Worm (Caenorhabditis elegans) whole organism, L1 larva: Measurements from ENCODE around the gene str-93.

ENCODE experiments used
- C04F5.9 ChIP-seq: sonication (generic microtip); optimal IDR thresholded peaks from 2 replicates; lab custom pipeline; 2016; ENCODE audit warnings: missing genetic modification characterization, missing compliant biosample characterization
- C16A3.4 ChIP-seq: fragments of 150-350 bp; optimal IDR thresholded peaks from 2 replicates; lab custom pipeline; 2014; ENCODE audit warnings: missing biosample characterization, missing genetic modification characterization
- F16B12.6 ChIP-seq: fragments of 150-350 bp; optimal IDR thresholded peaks from 2 replicates; lab custom pipeline; 2014; ENCODE audit warnings: missing biosample characterization, missing genetic modification characterization
- aha-1 ChIP-seq: fragments of 150-350 bp; optimal IDR thresholded peaks from 2 replicates; lab custom pipeline; 2014; ENCODE audit warnings: missing biosample characterization, missing genetic modification characterization
- alr-1 ChIP-seq: fragments of 200-800 bp; sonication (Bioruptor generic); optimal IDR thresholded peaks from 2 replicates; lab custom pipeline; 2018; ENCODE audit warnings: borderline replicate concordance, mild to moderate bottlenecking, missing genetic modification characterization, missing compliant biosample characterization
- blmp-1 ChIP-seq: fragments of 150-350 bp; optimal IDR thresholded peaks from 2 replicates; lab custom pipeline; 2014; ENCODE audit warnings: missing biosample characterization, missing genetic modification characterization
- ceh-63 ChIP-seq: fragments of 200-800 bp; sonication (Bioruptor generic); optimal IDR thresholded peaks from 2 replicates; lab custom pipeline; 2018; ENCODE audit warnings: mild to moderate bottlenecking, missing genetic modification characterization, missing compliant biosample characterization
- ceh-88 ChIP-seq: fragments of 200-800 bp; sonication (Bioruptor generic); IDR thresholded peaks from 2 replicates; pipeline ENCODE4 v1.3.6; 2022; ENCODE audit warnings: missing genetic modification characterization, missing compliant biosample characterization
- ces-1 ChIP-seq: fragments of 150-350 bp; optimal IDR thresholded peaks from 2 replicates; lab custom pipeline; 2014; ENCODE audit warnings: missing biosample characterization, missing genetic modification reagents, missing genetic modification characterization
- egl-13 ChIP-seq: sonication (generic microtip); optimal IDR thresholded peaks from 2 replicates; lab custom pipeline; 2016; ENCODE audit warnings: missing genotype, missing genetic modification reagents, missing genetic modification characterization, missing compliant biosample characterization
- elt-2 ChIP-seq: sonication (generic microtip); optimal IDR thresholded peaks from 2 replicates; lab custom pipeline; 2016; ENCODE audit warnings: missing genetic modification characterization, mild to moderate bottlenecking, inconsistent platforms, missing compliant biosample characterization, missing genetic modification reagents
- elt-3 ChIP-seq, 6 experiments: fragments of 150-350 bp in 1 of 6; sonication (generic microtip); optimal IDR thresholded peaks; 2 replicates each; lab custom pipeline; 2017 to 2018; ENCODE audit warnings: missing biosample characterization in 6 of 6, missing genetic modification characterization in 6 of 6, inconsistent platforms in 1 of 6
- ets-5 ChIP-seq: fragments of 200-800 bp; sonication (Bioruptor generic); IDR thresholded peaks from 2 replicates; pipeline ENCODE4 v1.3.6; 2022; ENCODE audit warnings: missing genetic modification characterization, missing compliant biosample characterization
- fkh-10 ChIP-seq: sonication (generic microtip); optimal IDR thresholded peaks from 2 replicates; lab custom pipeline; 2017; ENCODE audit warnings: missing biosample characterization, missing genetic modification reagents, missing genetic modification characterization
- fos-1 ChIP-seq: fragments of 150-350 bp; optimal IDR thresholded peaks from 2 replicates; lab custom pipeline; 2014; ENCODE audit warnings: missing biosample characterization, missing genetic modification characterization
- hlh-17 ChIP-seq: fragments of 200-800 bp; sonication (Bioruptor generic); optimal IDR thresholded peaks from 2 replicates; lab custom pipeline; 2018; ENCODE audit warnings: missing genetic modification characterization, mild to moderate bottlenecking, missing compliant biosample characterization, moderate library complexity, borderline replicate concordance
- jun-1 ChIP-seq: fragments of 150-350 bp; optimal IDR thresholded peaks from 2 replicates; lab custom pipeline; 2014; ENCODE audit warnings: missing biosample characterization, missing genetic modification reagents, missing genetic modification characterization
- lin-13 ChIP-seq: fragments of 150-350 bp; optimal IDR thresholded peaks from 2 replicates; lab custom pipeline; 2014; ENCODE audit warnings: missing biosample characterization, missing genetic modification reagents, missing genetic modification characterization
- lin-15B ChIP-seq: fragments of 150-350 bp; sonication (generic microtip); optimal IDR thresholded peaks from 3 replicates; lab custom pipeline; 2014; ENCODE audit warnings: missing biosample characterization, missing genetic modification characterization
- lsy-2 ChIP-seq, 2 experiments: fragments of 150-350 bp; optimal IDR thresholded peaks; 2 replicates each; lab custom pipeline; 2014; ENCODE audit warnings: missing biosample characterization in 2 of 2, missing genetic modification characterization in 2 of 2
- mab-9 ChIP-seq: fragments of 200-800 bp; sonication (Bioruptor generic); IDR thresholded peaks from 2 replicates; pipeline ENCODE4 v1.3.6; 2022; ENCODE audit warnings: missing genetic modification reagents, missing genetic modification characterization, missing compliant biosample characterization
- mdl-1 ChIP-seq, 2 experiments: fragments of 150-350 bp; optimal IDR thresholded peaks; 2 replicates each; lab custom pipeline; 2014 to 2017; ENCODE audit warnings: missing biosample characterization in 2 of 2, missing genetic modification characterization in 2 of 2, inconsistent platforms in 1 of 2
- mef-2 ChIP-seq: fragments of 150-350 bp; optimal IDR thresholded peaks from 2 replicates; lab custom pipeline; 2014; ENCODE audit warnings: missing biosample characterization, missing genetic modification characterization
- nhr-12 ChIP-seq: sonication (generic microtip); optimal IDR thresholded peaks from 2 replicates; lab custom pipeline; 2017; ENCODE audit warnings: missing biosample characterization, missing genetic modification characterization
- nhr-237 ChIP-seq: fragments of 150-350 bp; optimal IDR thresholded peaks from 2 replicates; lab custom pipeline; 2014; ENCODE audit warnings: missing biosample characterization, missing genetic modification characterization
- nhr-47 ChIP-seq: sonication (generic microtip); optimal IDR thresholded peaks from 2 replicates; lab custom pipeline; 2016; ENCODE audit warnings: mild to moderate bottlenecking, missing genetic modification characterization, moderate library complexity, missing compliant biosample characterization
- nhr-76 ChIP-seq: sonication (generic microtip); optimal IDR thresholded peaks from 2 replicates; lab custom pipeline; 2017; ENCODE audit warnings: missing biosample characterization, missing genetic modification characterization
- nhr-77 ChIP-seq: fragments of 150-350 bp; optimal IDR thresholded peaks from 2 replicates; lab custom pipeline; 2014; ENCODE audit warnings: missing biosample characterization, missing genetic modification characterization
- nhr-85 ChIP-seq: sonication (generic microtip); peaks from one replicate; lab custom pipeline; 2016; ENCODE audit warnings: missing genetic modification characterization, inconsistent platforms, missing compliant biosample characterization
- pag-3 ChIP-seq: sonication (generic microtip); optimal IDR thresholded peaks from 2 replicates; lab custom pipeline; 2017; ENCODE audit warnings: missing genetic modification characterization, mild to moderate bottlenecking, missing compliant biosample characterization, antibody characterized with exemption, borderline replicate concordance; ENCODE audit not compliant: insufficient read depth
- pqm-1 ChIP-seq: sonication (generic microtip); optimal IDR thresholded peaks from 3 replicates; lab custom pipeline; 2017; ENCODE audit warnings: missing biosample characterization, missing genetic modification characterization
- rnt-1 ChIP-seq: sonication (generic microtip); optimal IDR thresholded peaks from 2 replicates; lab custom pipeline; 2016; ENCODE audit warnings: mild to moderate bottlenecking, missing genetic modification characterization, moderate library complexity, missing compliant biosample characterization
- skn-1 ChIP-seq: fragments of 150-350 bp; optimal IDR thresholded peaks from 2 replicates; lab custom pipeline; 2014; ENCODE audit warnings: missing biosample characterization, missing genetic modification characterization
- snpc-4 ChIP-seq: fragments of 150-350 bp; optimal IDR thresholded peaks from 2 replicates; lab custom pipeline; 2014; ENCODE audit warnings: missing biosample characterization, missing genetic modification characterization
- snu-23 ChIP-seq: sonication (generic microtip); optimal IDR thresholded peaks from 2 replicates; lab custom pipeline; 2016; ENCODE audit warnings: missing genetic modification characterization, missing compliant biosample characterization
- sox-4 ChIP-seq: sonication (generic microtip); optimal IDR thresholded peaks from 2 replicates; lab custom pipeline; 2016; ENCODE audit warnings: missing genetic modification characterization, missing compliant biosample characterization
- tlp-1 ChIP-seq: fragments of 150-350 bp; optimal IDR thresholded peaks from 2 replicates; lab custom pipeline; 2014; ENCODE audit warnings: missing biosample characterization, missing genetic modification characterization
- unc-62 ChIP-seq: fragments of 150-350 bp; optimal IDR thresholded peaks from 2 replicates; lab custom pipeline; 2014; ENCODE audit warnings: missing biosample characterization, missing genetic modification reagents, missing genetic modification characterization
- unc-98 ChIP-seq: fragments of 200-800 bp; sonication (Bioruptor generic); IDR thresholded peaks from 2 replicates; pipeline ENCODE4 v1.3.6; 2022; ENCODE audit warnings: missing genetic modification characterization, missing compliant biosample characterization
- xbp-1 ChIP-seq: sonication (generic microtip); optimal IDR thresholded peaks from 2 replicates; lab custom pipeline; 2016; ENCODE audit warnings: missing genetic modification characterization, missing compliant biosample characterization
- zag-1 ChIP-seq: fragments of 150-350 bp; optimal IDR thresholded peaks from 2 replicates; lab custom pipeline; 2014; ENCODE audit warnings: missing biosample characterization, missing genetic modification characterization
- zip-4 ChIP-seq: fragments of 200-800 bp; sonication (Bioruptor generic); optimal IDR thresholded peaks from 2 replicates; lab custom pipeline; 2018; ENCODE audit warnings: mild to moderate bottlenecking, missing genetic modification characterization, moderate library complexity, missing compliant biosample characterization
- ztf-11 ChIP-seq, 2 experiments: sonication (generic microtip); optimal IDR thresholded peaks; 2 replicates each; lab custom pipeline; 2016 to 2017; ENCODE audit warnings: missing genetic modification characterization in 2 of 2, missing biosample characterization in 1 of 2, missing compliant biosample characterization in 1 of 2
- ztf-4 ChIP-seq: fragments of 150-350 bp; optimal IDR thresholded peaks from 2 replicates; lab custom pipeline; 2014; ENCODE audit warnings: missing biosample characterization, missing genetic modification characterization

str-93 gene

DNA sequence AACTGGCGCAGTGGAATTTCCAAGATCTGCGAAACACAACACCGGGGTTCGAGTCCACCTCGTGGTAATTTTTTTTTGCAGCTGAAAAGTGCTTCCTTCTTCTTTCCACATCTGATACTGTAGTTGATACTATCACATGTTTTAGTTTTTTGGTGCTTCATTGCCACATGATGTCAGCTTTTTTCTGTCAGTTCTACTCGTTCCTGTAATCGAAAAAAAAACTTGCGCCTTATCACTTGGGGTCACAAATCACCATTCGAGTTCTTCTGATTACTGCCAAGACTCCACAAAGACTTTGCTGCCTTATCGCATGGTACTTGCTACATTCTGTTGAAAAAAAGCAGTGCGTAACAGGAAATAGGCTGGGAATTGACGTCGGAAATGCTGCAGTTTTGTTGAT lies 48.5 kb upstream of the str-93 start (continued):
- TF ChIP-seq xbp-1 (tag; lab: Kevin White, UChicago) (no peak), C16A3.4 (tag; lab: Kevin White, UChicago) (no peak), C04F5.9 (tag; lab: Kevin White, UChicago) (no peak), ceh-63 (no peak), F16B12.6 (tag; lab: Kevin White, UChicago) (no peak), mab-9 (GFP tag; lab: Robert Waterston, UW) (no peak), skn-1 (no peak), lin-13 (GFP tag; lab: Kevin White, UChicago) (no peak), nhr-47 (no peak), ceh-88 (GFP tag; lab: Robert Waterston, UW) (no peak)

DNA sequence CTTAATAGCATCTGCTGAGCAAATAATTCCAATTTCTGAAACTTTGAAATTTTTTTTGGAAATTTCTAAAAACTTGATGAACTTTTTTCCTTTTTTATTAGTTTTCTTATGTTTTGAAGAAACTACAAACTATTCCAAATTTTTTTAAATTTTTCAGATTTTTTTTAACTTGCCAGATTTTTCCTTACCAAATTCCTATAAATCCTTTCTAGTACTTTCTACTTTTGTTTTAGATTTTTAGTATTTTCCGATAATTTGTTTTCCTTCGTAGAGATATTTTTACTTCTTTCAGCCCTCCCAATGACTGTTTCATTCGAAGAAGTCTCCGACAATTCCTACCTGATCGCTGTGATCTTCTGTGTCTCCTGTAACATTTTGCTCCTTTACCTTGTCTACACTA lies 45.4 kb upstream of the str-93 start, which contains the start of gene str-77:
str-77 (plus strand) TSS at position 301 of the 400 bp plus-strand sequence.
- no peak for TF ChIP-seq pag-3
- TF ChIP-seq tlp-1 (tag; lab: Kevin White, UChicago) = no peak
- no peak for TF ChIP-seq nhr-12
- TF ChIP-seq sox-4 = no peak
- TF ChIP-seq C16A3.4 (tag; lab: Kevin White, UChicago) = no peak
- TF ChIP-seq fos-1 (tag; lab: Kevin White, UChicago) = no peak
- TF ChIP-seq lsy-2 (tag; optimal IDR thresholded peaks at IDR 0.05; lab: Kevin White, UChicago) = no peak
- no peak for TF ChIP-seq hlh-17 (GFP tag; lab: Kevin White, UChicago)
- TF ChIP-seq zip-4 (GFP tag; lab: Kevin White, UChicago) = no peak

DNA sequence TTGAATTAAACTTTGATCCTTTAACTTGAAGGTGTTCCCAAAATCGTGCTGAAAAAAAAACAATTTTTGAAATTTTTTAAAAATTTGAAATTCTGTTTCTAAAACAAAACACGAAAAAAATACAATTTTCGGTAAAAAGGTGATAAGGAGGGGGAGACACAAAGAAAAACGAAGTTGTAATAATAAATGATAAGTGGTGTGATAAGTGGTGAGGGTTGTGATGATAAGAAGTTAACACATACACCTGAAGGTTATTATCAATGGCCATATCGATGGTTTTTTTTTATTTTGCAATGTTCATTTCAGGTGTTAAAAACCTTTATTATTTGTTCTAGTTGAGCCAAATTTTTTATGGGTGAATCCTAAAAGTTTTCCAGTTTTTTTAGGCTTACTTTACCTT lies 41.1 kb upstream of the str-93 start, which contains the start of gene twk-33:
twk-33 (minus strand) TSS at position 48 of the 400 bp plus-strand sequence.
- TF ChIP-seq C16A3.4 (tag; lab: Kevin White, UChicago) = no peak
- TF ChIP-seq elt-2 = peak; percentile 96
- no peak for TF ChIP-seq unc-98 (GFP tag; lab: Robert Waterston, UW)
- TF ChIP-seq unc-62 = no peak
- no peak for TF ChIP-seq ces-1 (GFP tag; lab: Kevin White, UChicago)
- TF ChIP-seq blmp-1 (tag; lab: Kevin White, UChicago) = no peak
- no peak for TF ChIP-seq fkh-10 (GFP tag; lab: Kevin White, UChicago)
- TF ChIP-seq nhr-76 = no peak
- TF ChIP-seq egl-13 (tag; lab: Kevin White, UChicago) = no peak
- TF ChIP-seq lin-13 (GFP tag; lab: Kevin White, UChicago) = no peak
- peak; percentile 40 for TF ChIP-seq tlp-1 (tag; lab: Kevin White, UChicago)
- TF ChIP-seq ets-5 (GFP tag; lab: Robert Waterston, UW) = no peak
- TF ChIP-seq lsy-2 (tag; optimal IDR thresholded peaks at IDR 0.05; lab: Kevin White, UChicago) = no peak
- TF ChIP-seq elt-3 (tag; optimal IDR thresholded peaks at IDR 0.05; lab: Kevin White, UChicago) = peak in 1 of 6 experiments; percentile 63
- no peak for TF ChIP-seq mef-2 (tag; lab: Kevin White, UChicago)
- no peak for TF ChIP-seq zag-1 (tag; lab: Kevin White, UChicago)
- peak; percentile 95 for TF ChIP-seq pqm-1
- no peak for TF ChIP-seq ztf-11 (tag; optimal IDR thresholded peaks at IDR 0.05; lab: Kevin White, UChicago)
- TF ChIP-seq mdl-1 (tag; optimal IDR thresholded peaks at IDR 0.05; lab: Kevin White, UChicago) = no peak
- TF ChIP-seq jun-1 (tag; lab: Kevin White, UChicago) = peak; percentile 49
- TF ChIP-seq nhr-12 = no peak

DNA sequence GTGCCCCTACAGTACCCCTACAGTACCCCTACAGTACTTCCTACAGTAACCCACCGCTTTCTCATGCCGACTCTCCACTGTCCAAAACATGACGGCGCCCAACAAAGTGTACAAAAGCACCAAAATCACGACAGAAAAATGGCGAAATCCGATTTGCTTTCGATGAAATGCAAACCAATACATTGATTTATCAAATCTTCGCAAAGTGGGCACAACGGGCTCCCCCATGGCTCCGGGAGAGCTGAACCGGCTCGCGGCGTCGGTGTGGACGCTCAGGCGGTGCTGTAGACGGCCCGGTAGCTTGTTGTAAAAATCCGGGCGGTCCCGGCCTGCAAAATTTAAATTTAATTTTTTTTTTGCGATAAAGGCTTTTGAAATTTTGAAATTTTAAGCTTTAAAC lies 39.1 kb upstream of the str-93 start:
- TF ChIP-seq jun-1 (tag; lab: Kevin White, UChicago) (no peak), ztf-4 (tag; lab: Kevin White, UChicago) (no peak), skn-1 (no peak), nhr-85 (tag; lab: Kevin White, UChicago) (no peak), snpc-4 (tag; lab: Kevin White, UChicago) (no peak), rnt-1 (no peak), nhr-77 (tag; lab: Kevin White, UChicago) (no peak), fos-1 (tag; lab: Kevin White, UChicago) (no peak), elt-2 (no peak), lin-15B (tag; lab: Kevin White, UChicago) (no peak), aha-1 (no peak), tlp-1 (tag; lab: Kevin White, UChicago) (no peak), alr-1 (no peak), C16A3.4 (tag; lab: Kevin White, UChicago) (no peak), snu-23 (GFP tag; lab: Kevin White, UChicago) (no peak), nhr-237 (no peak), ztf-11 (tag; optimal IDR thresholded peaks at IDR 0.05; lab: Kevin White, UChicago) (no peak)
